Fruit fly (Drosophila melanogaster) whole organism, embryonic: ENCODE results near the gene CG13476.

Experiments used
- Aef1 ChIP-seq: fragments of 200-800 bp; sonication (Bioruptor generic); IDR thresholded peaks from 3 replicates; pipeline ENCODE4 v1.3.6; 2022; ENCODE audit warnings: missing biosample characterization, missing genetic modification characterization
- Antp ChIP-seq: fragments of 200-800 bp; sonication (Bioruptor generic); optimal IDR thresholded peaks from 3 replicates; lab custom pipeline; 2016; ENCODE audit warnings: missing biosample characterization, missing genetic modification characterization
- CG10209 ChIP-seq: fragments of 200-800 bp; sonication (Bioruptor generic); optimal IDR thresholded peaks from 3 replicates; lab custom pipeline; 2017; ENCODE audit warnings: missing biosample characterization, mild to moderate bottlenecking, missing genetic modification characterization, missing genetic modification reagents
- CG10321 ChIP-seq: fragments of 200-800 bp; sonication (Bioruptor generic); IDR thresholded peaks from 2 replicates; pipeline ENCODE4 v1.3.6; 2022; ENCODE audit warnings: missing biosample characterization, missing genetic modification characterization
- CG10462 ChIP-seq: fragments of 200-800 bp; sonication (Bioruptor generic); optimal IDR thresholded peaks from 2 replicates; lab custom pipeline; 2016; ENCODE audit warnings: missing biosample characterization, missing genetic modification characterization
- CG10959 ChIP-seq: fragments of 200-800 bp; sonication (Bioruptor generic); IDR thresholded peaks from 2 replicates; pipeline ENCODE4 v1.3.6; 2022; ENCODE audit warnings: missing biosample characterization, missing genetic modification characterization
- CG11398 ChIP-seq: fragments of 200-800 bp; sonication (Bioruptor generic); optimal IDR thresholded peaks from 2 replicates; lab custom pipeline; 2016; ENCODE audit warnings: missing biosample characterization, missing genetic modification characterization
- CG12104 ChIP-seq: fragments of 200-800 bp; sonication (Bioruptor generic); optimal IDR thresholded peaks from 3 replicates; lab custom pipeline; 2016; ENCODE audit warnings: missing biosample characterization, missing genetic modification characterization
- CG12391 ChIP-seq: fragments of 200-800 bp; sonication (Bioruptor generic); optimal IDR thresholded peaks from 3 replicates; lab custom pipeline; 2018; ENCODE audit warnings: missing biosample characterization, mild to moderate bottlenecking, missing genetic modification characterization, moderate library complexity
- CG13296 ChIP-seq: fragments of 200-800 bp; sonication (Bioruptor generic); optimal IDR thresholded peaks from 3 replicates; lab custom pipeline; 2018; ENCODE audit warnings: missing biosample characterization, mild to moderate bottlenecking, missing genetic modification characterization
- CG13775 ChIP-seq: fragments of 200-800 bp; sonication (Bioruptor generic); optimal IDR thresholded peaks from 3 replicates; lab custom pipeline; 2017; ENCODE audit warnings: missing biosample characterization, mild to moderate bottlenecking, missing genetic modification characterization
- CG14050 ChIP-seq: fragments of 200-800 bp; sonication (Bioruptor generic); IDR thresholded peaks from 3 replicates; pipeline ENCODE4 v1.3.6; 2022; ENCODE audit warnings: missing biosample characterization, missing genetic modification characterization
- CG1647 ChIP-seq: fragments of 200-800 bp; sonication (Bioruptor generic); optimal IDR thresholded peaks from 3 replicates; lab custom pipeline; 2016; ENCODE audit warnings: missing biosample characterization, missing genetic modification characterization
- CG2129 ChIP-seq: fragments of 200-800 bp; sonication (Bioruptor generic); IDR thresholded peaks from 2 replicates; pipeline ENCODE4 v1.3.6; 2022; ENCODE audit warnings: missing biosample characterization, missing genetic modification characterization; ENCODE audit not compliant: partially characterized antibody
- CG4424 ChIP-seq: fragments of 200-800 bp; sonication (Bioruptor generic); optimal IDR thresholded peaks from 3 replicates; lab custom pipeline; 2016; ENCODE audit warnings: missing biosample characterization, missing genetic modification characterization
- CG6683 ChIP-seq: fragments of 200-800 bp; sonication (Bioruptor generic); optimal IDR thresholded peaks from 2 replicates; lab custom pipeline; 2017; ENCODE audit warnings: missing biosample characterization, mild to moderate bottlenecking, missing genetic modification characterization, missing genetic modification reagents
- CG8281 ChIP-seq: fragments of 200-800 bp; sonication (Bioruptor generic); optimal IDR thresholded peaks from 2 replicates; lab custom pipeline; 2018; ENCODE audit warnings: missing biosample characterization, mild to moderate bottlenecking, missing genetic modification characterization, moderate library complexity
- D19B ChIP-seq: fragments of 200-800 bp; sonication (Bioruptor generic); optimal IDR thresholded peaks from 2 replicates; lab custom pipeline; 2017; ENCODE audit warnings: missing biosample characterization, mild to moderate bottlenecking, missing genetic modification characterization
- Dfd ChIP-seq, 2 experiments: fragments of >200 bp; optimal IDR thresholded peaks; 2 replicates each; lab custom pipeline; 2017; ENCODE audit warnings: missing biosample characterization in 2 of 2, missing genetic modification characterization in 2 of 2
- Dip3 ChIP-seq: fragments of 200-800 bp; sonication (Bioruptor generic); optimal IDR thresholded peaks from 3 replicates; lab custom pipeline; 2016; ENCODE audit warnings: missing biosample characterization, missing genetic modification characterization
- Doc3 ChIP-seq: fragments of 200-800 bp; sonication (Bioruptor generic); IDR thresholded peaks from 3 replicates; pipeline ENCODE4 v1.3.6; 2022; ENCODE audit warnings: missing biosample characterization, missing genetic modification characterization; ENCODE audit not compliant: partially characterized antibody
- Ets65A ChIP-seq: fragments of 200-800 bp; sonication (Bioruptor generic); peaks from one replicate; lab custom pipeline; 2016; ENCODE audit warnings: missing biosample characterization, missing genetic modification characterization
- Fer2 ChIP-seq: fragments of 200-800 bp; sonication (Bioruptor generic); optimal IDR thresholded peaks from 2 replicates; lab custom pipeline; 2018; ENCODE audit warnings: missing biosample characterization, mild to moderate bottlenecking, missing genetic modification characterization, moderate library complexity
- Hr3 ChIP-seq: fragments of 200-800 bp; sonication (Bioruptor generic); optimal IDR thresholded peaks from 3 replicates; lab custom pipeline; 2016; ENCODE audit warnings: missing biosample characterization, missing genetic modification characterization
- NFAT ChIP-seq: fragments of 200-800 bp; sonication (Bioruptor generic); IDR thresholded peaks from 2 replicates; pipeline ENCODE4 v1.3.6; 2022; ENCODE audit warnings: missing biosample characterization, missing genetic modification characterization
- Opbp ChIP-seq: fragments of 200-800 bp; sonication (Bioruptor generic); IDR thresholded peaks from 3 replicates; pipeline ENCODE4 v1.3.6; 2022; ENCODE audit warnings: missing biosample characterization, missing genetic modification characterization; ENCODE audit not compliant: partially characterized antibody
- Six4 ChIP-seq: fragments of 200-800 bp; sonication (Bioruptor generic); optimal IDR thresholded peaks from 2 replicates; lab custom pipeline; 2016; ENCODE audit warnings: missing biosample characterization, missing genetic modification characterization
- Taf1 ChIP-seq: fragments of 200-800 bp; sonication (Bioruptor generic); IDR thresholded peaks from 2 replicates; pipeline ENCODE4 v1.3.6; 2022; ENCODE audit warnings: missing biosample characterization, missing genetic modification characterization
- Trl ChIP-seq, 3 experiments: fragments of >200 bp in 2 of 3; fragments of 200-800 bp in 1 of 3; sonication (Bioruptor generic) in 1 of 3; optimal IDR thresholded peaks; 2 replicates in 1 of 3; 3 replicates in 2 of 3; lab custom pipeline; 2016 to 2017; ENCODE audit warnings: missing biosample characterization in 1 of 3, missing genetic modification characterization in 1 of 3
- bcd ChIP-seq: fragments of 200-800 bp; sonication (Bioruptor generic); optimal IDR thresholded peaks from 2 replicates; lab custom pipeline; 2017; ENCODE audit warnings: missing biosample characterization, mild to moderate bottlenecking, missing genetic modification characterization
- bigmax ChIP-seq: fragments of 200-800 bp; sonication (Bioruptor generic); optimal IDR thresholded peaks from 2 replicates; lab custom pipeline; 2018; ENCODE audit warnings: missing biosample characterization, mild to moderate bottlenecking, missing genetic modification characterization
- br ChIP-seq: fragments of >200 bp; optimal IDR thresholded peaks from 2 replicates; lab custom pipeline; 2017
- cato ChIP-seq: fragments of 200-800 bp; sonication (Bioruptor generic); optimal IDR thresholded peaks from 2 replicates; lab custom pipeline; 2016; ENCODE audit warnings: missing biosample characterization, missing genetic modification characterization, borderline replicate concordance
- chif ChIP-seq, 2 experiments: fragments of 200-800 bp; sonication (Bioruptor generic); optimal IDR thresholded peaks; 3 replicates each; lab custom pipeline; 2016; ENCODE audit warnings: missing biosample characterization in 2 of 2, missing genetic modification characterization in 2 of 2
- ci ChIP-seq: fragments of 200-800 bp; sonication (Bioruptor generic); IDR thresholded peaks from 3 replicates; pipeline ENCODE4 v1.3.6; 2022; ENCODE audit warnings: missing biosample characterization, missing genetic modification characterization
- danr ChIP-seq: fragments of 200-800 bp; sonication (Bioruptor generic); IDR thresholded peaks from 2 replicates; pipeline ENCODE4 v1.3.6; 2022; ENCODE audit warnings: missing biosample characterization, missing genetic modification characterization
- emc ChIP-seq: fragments of 200-800 bp; sonication (Bioruptor generic); optimal IDR thresholded peaks from 2 replicates; lab custom pipeline; 2016; ENCODE audit warnings: missing biosample characterization, missing genetic modification characterization
- eyg ChIP-seq: fragments of 200-800 bp; sonication (Bioruptor generic); optimal IDR thresholded peaks from 3 replicates; lab custom pipeline; 2016; ENCODE audit warnings: missing biosample characterization, missing genetic modification characterization
- fd96Cb ChIP-seq: fragments of 200-800 bp; sonication (Bioruptor generic); optimal IDR thresholded peaks from 2 replicates; lab custom pipeline; 2018; ENCODE audit warnings: missing biosample characterization, mild to moderate bottlenecking, missing genetic modification characterization, moderate library complexity
- gem ChIP-seq: fragments of 200-800 bp; sonication (Bioruptor generic); optimal IDR thresholded peaks from 2 replicates; lab custom pipeline; 2019; ENCODE audit warnings: missing biosample characterization, mild to moderate bottlenecking, missing genetic modification characterization, moderate library complexity
- jigr1 ChIP-seq: fragments of 200-800 bp; sonication (Bioruptor generic); IDR thresholded peaks from 3 replicates; pipeline ENCODE4 v1.3.6; 2022; ENCODE audit warnings: missing biosample characterization, missing genetic modification characterization
- jing ChIP-seq: fragments of 200-800 bp; sonication (Bioruptor generic); optimal IDR thresholded peaks from 2 replicates; lab custom pipeline; 2018; ENCODE audit warnings: missing biosample characterization, mild to moderate bottlenecking, missing genetic modification characterization
- maf-S ChIP-seq: fragments of 200-800 bp; sonication (Bioruptor generic); optimal IDR thresholded peaks from 2 replicates; lab custom pipeline; 2016; ENCODE audit warnings: missing biosample characterization, missing genetic modification characterization
- nerfin-2 ChIP-seq: fragments of 200-800 bp; sonication (Bioruptor generic); IDR thresholded peaks from 2 replicates; pipeline ENCODE4 v1.3.6; 2022; ENCODE audit warnings: missing biosample characterization, missing genetic modification characterization; ENCODE audit not compliant: partially characterized antibody
- rib ChIP-seq: fragments of 200-800 bp; sonication (Bioruptor generic); IDR thresholded peaks from 2 replicates; pipeline ENCODE4 v1.3.6; 2022; ENCODE audit warnings: missing biosample characterization, missing genetic modification characterization
- schlank ChIP-seq: fragments of 200-800 bp; sonication (Bioruptor generic); optimal IDR thresholded peaks from 2 replicates; lab custom pipeline; 2018; ENCODE audit warnings: missing biosample characterization, mild to moderate bottlenecking, missing genetic modification characterization
- sd ChIP-seq: fragments of 200-800 bp; sonication (Bioruptor generic); optimal IDR thresholded peaks from 3 replicates; lab custom pipeline; 2018; ENCODE audit warnings: missing biosample characterization, mild to moderate bottlenecking, missing genetic modification characterization, moderate library complexity
- unc-4 ChIP-seq: fragments of 200-800 bp; sonication (Bioruptor generic); IDR thresholded peaks from 2 replicates; pipeline ENCODE4 v1.3.6; 2022; ENCODE audit warnings: missing biosample characterization, missing genetic modification characterization; ENCODE audit not compliant: partially characterized antibody
- vnd ChIP-seq: fragments of 200-800 bp; sonication (Bioruptor generic); IDR thresholded peaks from 3 replicates; pipeline ENCODE4 v1.3.6; 2022; ENCODE audit warnings: missing biosample characterization, missing genetic modification characterization; ENCODE audit not compliant: partially characterized antibody
- wor ChIP-seq: fragments of 200-800 bp; sonication (Bioruptor generic); IDR thresholded peaks from 2 replicates; pipeline ENCODE4 v1.3.6; 2022; ENCODE audit warnings: missing biosample characterization, missing genetic modification characterization
- zfh2 ChIP-seq: fragments of 200-800 bp; sonication (Bioruptor generic); optimal IDR thresholded peaks from 2 replicates; lab custom pipeline; 2016; ENCODE audit warnings: missing biosample characterization, missing genetic modification characterization

Gene CG13476

DNA sequence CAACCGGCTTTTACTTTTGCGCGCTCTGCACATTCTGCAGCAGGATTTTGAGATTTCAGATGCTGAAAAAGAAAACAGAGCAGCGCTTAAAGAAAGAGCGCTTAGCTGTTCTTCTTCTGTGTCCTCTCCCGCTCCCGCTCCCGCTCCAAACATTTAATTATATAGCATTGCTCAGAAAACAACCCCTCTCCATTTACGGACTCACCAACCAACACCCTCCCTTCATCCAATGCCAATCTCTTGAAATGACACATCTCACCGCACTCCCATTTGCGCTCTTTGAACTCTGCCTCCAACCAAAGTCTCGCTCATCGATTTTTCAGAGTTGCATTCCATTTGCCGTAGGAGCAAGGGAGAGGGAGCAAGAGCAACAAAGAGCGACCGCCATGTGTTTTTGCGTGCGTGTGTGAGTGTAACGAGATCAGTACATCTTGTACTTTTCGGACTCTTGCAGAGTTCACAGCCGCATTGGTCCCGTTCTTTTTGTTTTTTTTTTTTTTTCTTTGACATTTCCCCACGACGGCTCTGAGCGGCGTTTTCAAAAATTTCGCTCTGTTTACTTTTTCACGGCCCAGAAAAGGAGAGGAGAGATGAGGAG, 49.9 kb downstream of the CG13476 start (continued):
- TF ChIP-seq Doc3 (0 out of 3 replicates have a peak, but pooled peaks have one; percentile 46), chif (GFP tag; optimal IDR thresholded peaks at IDR 0.05; lab: Kevin White, UChicago) (no peak), bigmax (GFP tag; lab: Kevin White, UChicago) (no peak), Taf1 (no peak), Antp (GFP tag; lab: Kevin White, UChicago) (no peak), CG13296 (no peak), emc (GFP tag; lab: Kevin White, UChicago) (no peak), wor (GFP tag; lab: Robert Waterston, UW) (no peak), br (lab: Kevin White, UChicago) (no peak), CG13775 (no peak), CG8281 (tag; lab: Kevin White, UChicago) (no peak), gem (tag; lab: Kevin White, UChicago) (no peak), ci (GFP tag; lab: Robert Waterston, UW) (peak; percentile 55; the same call in 1 of the 3 replicates), bcd (GFP tag; lab: Kevin White, UChicago) (no peak), D19B (GFP tag; lab: Kevin White, UChicago) (no peak), jing (GFP tag; lab: Kevin White, UChicago) (no peak), jigr1 (GFP tag; lab: Robert Waterston, UW) (no peak), CG14050 (GFP tag; lab: Robert Waterston, UW) (no peak), fd96Cb (tag; lab: Kevin White, UChicago) (no peak), unc-4 (GFP tag; lab: Robert Waterston, UW) (0 out of 2 replicates have a peak, but pooled peaks have one; percentile 49), zfh2 (GFP tag; lab: Kevin White, UChicago) (no peak), CG2129 (GFP tag; lab: Robert Waterston, UW) (no peak), CG12104 (GFP tag; lab: Kevin White, UChicago) (no peak), CG10209 (GFP tag; lab: Kevin White, UChicago) (no peak), vnd (no peak), danr (GFP tag; lab: Robert Waterston, UW) (no peak), schlank (tag; lab: Kevin White, UChicago) (no peak), nerfin-2 (GFP tag; lab: Robert Waterston, UW) (no peak), Hr3 (no peak), CG11398 (GFP tag; lab: Kevin White, UChicago) (no peak), Aef1 (no peak), sd (tag; lab: Kevin White, UChicago) (peak; percentile 66), Fer2 (tag; lab: Kevin White, UChicago) (no peak), CG4424 (GFP tag; lab: Kevin White, UChicago) (no peak), CG6683 (no peak), CG12391 (tag; lab: Kevin White, UChicago) (no peak), Dip3 (GFP tag; lab: Kevin White, UChicago) (no peak), Opbp (GFP tag; lab: Robert Waterston, UW) (no peak), CG10462 (no peak), Trl (optimal IDR thresholded peaks at IDR 0.05; lab: Kevin White, UChicago) (peak; percentile 100), Trl (GFP tag; optimal IDR thresholded peaks at IDR 0.05; lab: Kevin White, UChicago) (peak; percentile 61), CG10321 (GFP tag; lab: Robert Waterston, UW) (no peak), CG1647 (GFP tag; lab: Kevin White, UChicago) (no peak), NFAT (no peak), eyg (no peak), Ets65A (GFP tag; lab: Kevin White, UChicago) (no peak), Six4 (GFP tag; lab: Kevin White, UChicago) (no peak), Dfd (GFP tag; optimal IDR thresholded peaks at IDR 0.05; lab: Kevin White, UChicago) (no peak), rib (GFP tag; lab: Robert Waterston, UW) (peak; percentile 36; the same call in 1 of the 2 replicates), maf-S (GFP tag; lab: Kevin White, UChicago) (no peak), cato (GFP tag; lab: Kevin White, UChicago) (no peak), CG10959 (GFP tag; lab: Robert Waterston, UW) (no peak)
